Fruit fly (Drosophila melanogaster) whole organism, prepupa: Measurements from ENCODE around the gene HipHop.

ENCODE experiments used
- Blimp-1 ChIP-seq: fragments of 200-800 bp; sonication (Bioruptor generic); optimal IDR thresholded peaks from 3 replicates; lab custom pipeline; 2017; ENCODE audit warnings: missing biosample characterization, missing genetic modification characterization, mild to moderate bottlenecking, moderate library complexity, missing genetic modification reagents
- CG10631 ChIP-seq: fragments of 200-800 bp; sonication (Bioruptor generic); optimal IDR thresholded peaks from 2 replicates; lab custom pipeline; 2016; ENCODE audit warnings: missing biosample characterization, missing genetic modification characterization
- CG10669 ChIP-seq: fragments of 200-800 bp; sonication (Bioruptor generic); optimal IDR thresholded peaks from 3 replicates; lab custom pipeline; 2018; ENCODE audit warnings: missing biosample characterization, mild to moderate bottlenecking, missing genetic modification characterization, moderate library complexity
- CG11294 ChIP-seq: fragments of 200-800 bp; sonication (Bioruptor generic); IDR thresholded peaks from 2 replicates; pipeline ENCODE4 v1.3.6; 2022; ENCODE audit warnings: missing biosample characterization, missing genetic modification characterization
- CG11902 ChIP-seq: fragments of 200-800 bp; sonication (Bioruptor generic); optimal IDR thresholded peaks from 3 replicates; lab custom pipeline; 2016; ENCODE audit warnings: missing biosample characterization, missing genetic modification characterization
- CG1621 ChIP-seq: fragments of 200-800 bp; sonication (Bioruptor generic); optimal IDR thresholded peaks from 3 replicates; lab custom pipeline; 2018; ENCODE audit warnings: missing biosample characterization, mild to moderate bottlenecking, missing genetic modification characterization
- CG16779 ChIP-seq: fragments of 200-800 bp; sonication (Bioruptor generic); optimal IDR thresholded peaks from 3 replicates; lab custom pipeline; 2017; ENCODE audit warnings: missing biosample characterization, mild to moderate bottlenecking, missing genetic modification characterization
- CG31627 ChIP-seq: fragments of 200-800 bp; sonication (Bioruptor generic); optimal IDR thresholded peaks from 3 replicates; lab custom pipeline; 2016; ENCODE audit warnings: missing biosample characterization, missing genetic modification characterization
- CG32006 ChIP-seq: fragments of 200-800 bp; sonication (Bioruptor generic); optimal IDR thresholded peaks from 3 replicates; lab custom pipeline; 2017; ENCODE audit warnings: missing biosample characterization, mild to moderate bottlenecking, missing genetic modification characterization
- CG34406 ChIP-seq: fragments of 200-800 bp; sonication (Bioruptor generic); optimal IDR thresholded peaks from 3 replicates; lab custom pipeline; 2016; ENCODE audit warnings: missing biosample characterization, missing genetic modification characterization
- CG3919 ChIP-seq: fragments of 200-800 bp; sonication (Bioruptor generic); optimal IDR thresholded peaks from 3 replicates; lab custom pipeline; 2016; ENCODE audit warnings: missing biosample characterization, missing genetic modification characterization
- CG6163 ChIP-seq: fragments of 200-800 bp; sonication (Bioruptor generic); IDR thresholded peaks from 3 replicates; pipeline ENCODE4 v1.3.6; 2022; ENCODE audit warnings: missing biosample characterization, missing genetic modification characterization
- CG6276 ChIP-seq: fragments of 200-800 bp; sonication (Bioruptor generic); optimal IDR thresholded peaks from 2 replicates; lab custom pipeline; 2017; ENCODE audit warnings: missing biosample characterization, mild to moderate bottlenecking, missing genetic modification characterization
- CG6792 ChIP-seq: fragments of 200-800 bp; sonication (Bioruptor generic); optimal IDR thresholded peaks from 3 replicates; lab custom pipeline; 2016; ENCODE audit warnings: missing biosample characterization, missing genetic modification characterization
- CG6808 ChIP-seq: fragments of 200-800 bp; sonication (Bioruptor generic); optimal IDR thresholded peaks from 3 replicates; lab custom pipeline; 2017; ENCODE audit warnings: missing biosample characterization, missing genetic modification characterization, mild to moderate bottlenecking, moderate library complexity, missing genetic modification reagents
- CG7368 ChIP-seq: fragments of 200-800 bp; sonication (Bioruptor generic); optimal IDR thresholded peaks from 3 replicates; lab custom pipeline; 2016; ENCODE audit warnings: missing biosample characterization, missing genetic modification characterization
- CG8119 ChIP-seq: fragments of 200-800 bp; sonication (Bioruptor generic); IDR thresholded peaks from 3 replicates; pipeline ENCODE4 v1.3.6; 2022; ENCODE audit warnings: missing biosample characterization, missing genetic modification characterization
- CG8319 ChIP-seq: fragments of 200-800 bp; sonication (Bioruptor generic); optimal IDR thresholded peaks from 3 replicates; lab custom pipeline; 2016; ENCODE audit warnings: missing biosample characterization, missing genetic modification characterization
- CG8632 ChIP-seq: fragments of 200-800 bp; sonication (Bioruptor generic); optimal IDR thresholded peaks from 3 replicates; lab custom pipeline; 2016; ENCODE audit warnings: missing biosample characterization, missing genetic modification characterization
- CG9139 ChIP-seq: fragments of 200-800 bp; sonication (Bioruptor generic); optimal IDR thresholded peaks from 3 replicates; lab custom pipeline; 2017; ENCODE audit warnings: missing biosample characterization, mild to moderate bottlenecking, missing genetic modification characterization
- Eip75B ChIP-seq: fragments of 200-800 bp; sonication (Bioruptor generic); optimal IDR thresholded peaks from 3 replicates; lab custom pipeline; 2016; ENCODE audit warnings: missing biosample characterization, missing genetic modification characterization
- Eip78C ChIP-seq: fragments of 200-800 bp; sonication (Bioruptor generic); peaks from one replicate; lab custom pipeline; 2016; ENCODE audit warnings: missing biosample characterization, missing genetic modification characterization
- Ets21C ChIP-seq: fragments of 200-800 bp; sonication (Bioruptor generic); optimal IDR thresholded peaks from 3 replicates; lab custom pipeline; 2016; ENCODE audit warnings: missing biosample characterization, missing genetic modification characterization
- Ets96B ChIP-seq: fragments of 200-800 bp; optimal IDR thresholded peaks from 2 replicates; lab custom pipeline; 2019; ENCODE audit warnings: missing biosample characterization, mild to moderate bottlenecking, missing genetic modification characterization, moderate library complexity
- Hr38 ChIP-seq: sonication (Bioruptor generic); optimal IDR thresholded peaks from 2 replicates; lab custom pipeline; 2016; ENCODE audit warnings: missing biosample characterization, missing genetic modification characterization
- Hr39 ChIP-seq: fragments of 200-800 bp; sonication (Bioruptor generic); optimal IDR thresholded peaks from 2 replicates; lab custom pipeline; 2016; ENCODE audit warnings: missing biosample characterization, missing genetic modification characterization
- Hr4 ChIP-seq: fragments of 200-800 bp; sonication (Bioruptor generic); optimal IDR thresholded peaks from 3 replicates; lab custom pipeline; 2016; ENCODE audit warnings: missing biosample characterization, missing genetic modification characterization
- Met ChIP-seq: fragments of 200-800 bp; sonication (Bioruptor generic); optimal IDR thresholded peaks from 3 replicates; lab custom pipeline; 2016; ENCODE audit warnings: missing biosample characterization, missing genetic modification characterization
- OdsH ChIP-seq: fragments of 200-800 bp; sonication (Bioruptor generic); optimal IDR thresholded peaks from 3 replicates; lab custom pipeline; 2016; ENCODE audit warnings: missing biosample characterization, missing genetic modification characterization
- Smox ChIP-seq: fragments of 200-800 bp; sonication (Bioruptor generic); optimal IDR thresholded peaks from 3 replicates; lab custom pipeline; 2016; ENCODE audit warnings: missing biosample characterization, missing genetic modification characterization
- Sox102F ChIP-seq: fragments of 200-800 bp; sonication (Bioruptor generic); optimal IDR thresholded peaks from 2 replicates; lab custom pipeline; 2016; ENCODE audit warnings: missing biosample characterization, mild to moderate bottlenecking, missing genetic modification characterization
- Sox14 ChIP-seq: fragments of 200-800 bp; sonication (Bioruptor generic); optimal IDR thresholded peaks from 3 replicates; lab custom pipeline; 2016; ENCODE audit warnings: missing biosample characterization, missing genetic modification characterization
- Sox15 ChIP-seq: fragments of 200-800 bp; sonication (Bioruptor generic); optimal IDR thresholded peaks from 3 replicates; lab custom pipeline; 2016; ENCODE audit warnings: missing biosample characterization, missing genetic modification characterization
- acj6 ChIP-seq: fragments of 200-800 bp; sonication (Bioruptor generic); optimal IDR thresholded peaks from 3 replicates; lab custom pipeline; 2016; ENCODE audit warnings: missing biosample characterization, missing genetic modification characterization
- dac ChIP-seq: fragments of 200-800 bp; sonication (Bioruptor generic); optimal IDR thresholded peaks from 2 replicates; lab custom pipeline; 2017; ENCODE audit warnings: missing biosample characterization, mild to moderate bottlenecking, missing genetic modification characterization
- dsx ChIP-seq: fragments of 200-800 bp; optimal IDR thresholded peaks from 3 replicates; lab custom pipeline; 2019; ENCODE audit warnings: missing biosample characterization, mild to moderate bottlenecking, missing genetic modification characterization, moderate library complexity; ENCODE audit not compliant: poor library complexity, severe bottlenecking
- eg ChIP-seq: fragments of 200-800 bp; sonication (Bioruptor generic); IDR thresholded peaks from 3 replicates; pipeline ENCODE4 v1.3.6; 2022; ENCODE audit warnings: missing biosample characterization, missing genetic modification characterization
- fd59A ChIP-seq: fragments of 200-800 bp; sonication (Bioruptor generic); optimal IDR thresholded peaks from 2 replicates; lab custom pipeline; 2017; ENCODE audit warnings: missing biosample characterization, mild to moderate bottlenecking, missing genetic modification characterization, missing genetic modification reagents
- fd85E ChIP-seq: fragments of 200-800 bp; sonication (Bioruptor generic); optimal IDR thresholded peaks from 3 replicates; lab custom pipeline; 2016; ENCODE audit warnings: missing biosample characterization, missing genetic modification characterization
- fkh ChIP-seq: fragments of 200-800 bp; sonication (Bioruptor generic); optimal IDR thresholded peaks from 3 replicates; lab custom pipeline; 2017; ENCODE audit warnings: missing biosample characterization, mild to moderate bottlenecking, missing genetic modification characterization, moderate library complexity
- lz ChIP-seq: fragments of 200-800 bp; sonication (Bioruptor generic); optimal IDR thresholded peaks from 3 replicates; lab custom pipeline; 2016; ENCODE audit warnings: missing biosample characterization, missing genetic modification characterization
- net ChIP-seq: fragments of 200-800 bp; sonication (Bioruptor generic); optimal IDR thresholded peaks from 3 replicates; lab custom pipeline; 2016; ENCODE audit warnings: missing biosample characterization, missing genetic modification characterization
- pdm3 ChIP-seq: fragments of 200-800 bp; sonication (Bioruptor generic); optimal IDR thresholded peaks from 3 replicates; lab custom pipeline; 2016; ENCODE audit warnings: missing biosample characterization, missing genetic modification characterization
- spab ChIP-seq: fragments of 200-800 bp; sonication (Bioruptor generic); optimal IDR thresholded peaks from 2 replicates; lab custom pipeline; 2017; ENCODE audit warnings: missing biosample characterization, mild to moderate bottlenecking, missing genetic modification characterization, missing genetic modification reagents
- ss ChIP-seq, 2 experiments: fragments of 200-800 bp; sonication (Bioruptor generic); optimal IDR thresholded peaks; 2 replicates in 1 of 2; 3 replicates in 1 of 2; lab custom pipeline; 2017 to 2018; ENCODE audit warnings: mild to moderate bottlenecking in 2 of 2, missing biosample characterization in 2 of 2, missing genetic modification characterization in 2 of 2, moderate library complexity in 1 of 2
- topi ChIP-seq: fragments of 200-800 bp; sonication (Bioruptor generic); optimal IDR thresholded peaks from 3 replicates; lab custom pipeline; 2016; ENCODE audit warnings: missing biosample characterization, missing genetic modification characterization
- vri ChIP-seq: fragments of 200-800 bp; sonication (Bioruptor generic); optimal IDR thresholded peaks from 3 replicates; lab custom pipeline; 2016; ENCODE audit warnings: missing biosample characterization, mild to moderate bottlenecking, missing genetic modification characterization

HipHop gene

dm6 chr3L:18819262-18819886, 1.6 kb upstream of the HipHop start (continued):
- TF ChIP-seq Ets21C (GFP tag; lab: Kevin White, UChicago) (no peak), vri (GFP tag; lab: Kevin White, UChicago) (no peak), eg (GFP tag; lab: Robert Waterston, UW) (peak; percentile 66; the same call in 2 of the 3 replicates), CG11902 (GFP tag; lab: Kevin White, UChicago) (no peak), Met (GFP tag; lab: Kevin White, UChicago) (no peak), Eip75B (no peak), Hr4 (no peak), Sox102F (peak; percentile 4)

DNA sequence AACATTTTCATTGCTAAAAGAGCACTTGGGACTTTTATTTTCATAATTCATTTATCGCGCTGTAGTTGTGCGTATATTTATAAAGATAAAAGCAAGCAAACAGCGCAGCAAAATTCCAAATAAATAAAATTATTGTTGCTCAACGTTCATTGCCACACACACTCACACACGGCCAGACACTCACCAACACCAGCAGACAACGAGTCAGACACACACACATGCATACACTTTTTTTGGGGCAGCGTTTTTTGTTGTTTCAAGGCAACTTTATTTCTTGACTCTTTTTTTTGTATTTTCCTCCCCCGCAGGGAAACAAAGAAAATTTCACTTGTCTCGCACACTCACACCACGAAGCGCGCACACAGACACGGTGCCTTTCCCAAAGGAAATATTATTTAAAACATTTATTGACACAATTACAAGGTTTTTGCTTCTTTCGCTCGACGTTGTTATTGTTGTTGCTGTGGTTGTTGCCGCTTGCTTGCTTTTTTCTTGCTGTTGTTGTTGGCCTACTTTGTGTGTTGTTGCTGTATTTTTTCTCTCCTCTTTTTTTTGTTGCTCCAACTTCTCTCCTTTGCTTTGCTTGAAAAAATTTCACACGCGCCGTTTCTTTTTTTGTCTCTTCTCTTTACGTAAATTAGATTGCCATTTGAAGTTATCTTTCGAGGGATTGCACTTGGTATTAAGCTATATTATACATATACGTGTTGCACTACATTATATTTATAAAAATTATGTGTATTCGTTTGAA, 909 bp upstream of the HipHop start:
- TF ChIP-seq dsx (peak; percentile 75), CG1621 (tag; lab: Kevin White, UChicago) (peak; percentile 50), CG9139 (peak; percentile 65), fkh (GFP tag; lab: Kevin White, UChicago) (peak; percentile 75), Smox (GFP tag; lab: Kevin White, UChicago) (peak; percentile 19), dac (peak; percentile 21), CG8319 (GFP tag; lab: Kevin White, UChicago) (no peak), CG6163 (GFP tag; lab: Robert Waterston, UW) (peak; percentile 67; the same call in 2 of the 3 replicates), fd59A (GFP tag; lab: Kevin White, UChicago) (peak; percentile 7), CG6276 (GFP tag; lab: Kevin White, UChicago) (peak; percentile 75), Sox14 (GFP tag; lab: Kevin White, UChicago) (peak; percentile 51), Blimp-1 (GFP tag; lab: Kevin White, UChicago) (no peak), CG34406 (peak; percentile 30), Eip78C (peak; percentile 84), Sox102F (no peak), CG8119 (GFP tag; lab: Robert Waterston, UW) (peak; percentile 76), CG31627 (GFP tag; lab: Kevin White, UChicago) (no peak), CG11294 (GFP tag; lab: Robert Waterston, UW) (no peak), vri (GFP tag; lab: Kevin White, UChicago) (peak; percentile 27), spab (peak; percentile 59), OdsH (peak; percentile 21), pdm3 (GFP tag; lab: Kevin White, UChicago) (peak; percentile 35), CG32006 (peak; percentile 48), Hr4 (no peak), Ets96B (tag; lab: Kevin White, UChicago) (peak; percentile 63), fd85E (GFP tag; lab: Kevin White, UChicago) (no peak), Eip75B (peak; percentile 50), CG6808 (GFP tag; lab: Kevin White, UChicago) (peak; percentile 83), CG10669 (GFP tag; lab: Kevin White, UChicago) (peak; percentile 39), net (GFP tag; lab: Kevin White, UChicago) (peak; percentile 45), CG11902 (GFP tag; lab: Kevin White, UChicago) (no peak), CG6792 (GFP tag; lab: Kevin White, UChicago) (no peak), topi (GFP tag; lab: Kevin White, UChicago) (no peak), Hr38 (GFP tag; lab: Kevin White, UChicago) (no peak), CG16779 (tag; lab: Kevin White, UChicago) (peak; percentile 65), CG7368 (no peak), Hr39 (GFP tag; lab: Kevin White, UChicago) (no peak), CG3919 (GFP tag; lab: Kevin White, UChicago) (peak; percentile 27), acj6 (peak; percentile 10), Ets21C (GFP tag; lab: Kevin White, UChicago) (no peak), Sox15 (GFP tag; lab: Kevin White, UChicago) (no peak), Met (GFP tag; lab: Kevin White, UChicago) (peak; percentile 14), lz (GFP tag; lab: Kevin White, UChicago) (no peak), CG8632 (GFP tag; lab: Kevin White, UChicago) (no peak), CG10631 (no peak), ss (GFP tag; optimal IDR thresholded peaks at IDR 0.05; lab: Kevin White, UChicago) (peak; percentile 75 to 86)
